Fruit fly (Drosophila melanogaster) Kc167 (cell line): ENCODE results near the gene CG14712.

Experiments used
- Myc ChIP-seq: fragments of >200 bp; optimal IDR thresholded peaks from 2 replicates; lab custom pipeline; 2017; ENCODE audit warnings: missing external identifiers
- Sin3A ChIP-seq: fragments of >200 bp; optimal IDR thresholded peaks from 2 replicates; lab custom pipeline; 2018; ENCODE audit warnings: missing external identifiers
- h ChIP-seq: fragments of >200 bp; optimal IDR thresholded peaks from 3 replicates; lab custom pipeline; 2018; ENCODE audit warnings: missing external identifiers
- insv ChIP-seq: fragments of >200 bp; optimal IDR thresholded peaks from 3 replicates; lab custom pipeline; 2018; ENCODE audit warnings: missing external identifiers
- psq ChIP-seq: fragments of >200 bp; optimal IDR thresholded peaks from 2 replicates; lab custom pipeline; 2017; ENCODE audit warnings: missing external identifiers
- ttk ChIP-seq: sonication (Bioruptor generic); optimal IDR thresholded peaks from 2 replicates; lab custom pipeline; 2017; ENCODE audit warnings: missing external identifiers

The CG14712 gene

dm6 chr3R:11614507-11614906 lies 14.1 kb upstream of the CG14712 start:
- TF ChIP-seq Sin3A (lab: Kevin White, UChicago) (no peak), h (no peak), psq (lab: Kevin White, UChicago) (no peak), ttk (lab: Kevin White, UChicago) (no peak), insv (no peak), Myc (lab: Kevin White, UChicago) (no peak)

dm6 chr3R:11615415-11616104 lies 13.0 kb upstream of the CG14712 start:
- TF ChIP-seq h (no peak), ttk (lab: Kevin White, UChicago) (no peak), psq (lab: Kevin White, UChicago) (no peak), Myc (lab: Kevin White, UChicago) (no peak), Sin3A (lab: Kevin White, UChicago) (no peak), insv (no peak)

DNA sequence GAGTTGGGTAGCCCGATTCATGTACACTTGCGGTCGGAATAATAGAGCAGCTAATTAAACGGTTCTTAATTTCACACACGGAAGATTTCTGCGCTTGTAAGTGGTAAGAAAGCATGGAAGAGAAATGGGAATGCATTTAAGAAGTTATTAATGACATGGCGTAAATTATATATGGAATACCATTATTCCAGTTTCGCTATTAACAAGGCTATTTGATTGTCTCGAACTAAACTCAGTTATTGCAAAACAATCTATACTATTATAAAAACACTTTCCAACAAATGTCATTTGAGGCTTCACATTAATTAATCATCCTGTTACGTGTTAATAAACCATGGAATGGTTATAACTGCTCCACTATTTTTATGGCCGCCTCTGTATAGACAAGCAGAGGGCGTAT lies 12.3 kb upstream of the CG14712 start:
- no peak for TF ChIP-seq Sin3A (lab: Kevin White, UChicago)
- TF ChIP-seq insv, result no peak
- no peak for TF ChIP-seq Myc (lab: Kevin White, UChicago)
- no peak for TF ChIP-seq psq (lab: Kevin White, UChicago)
- no peak for TF ChIP-seq h
- TF ChIP-seq ttk (lab: Kevin White, UChicago), result no peak

dm6 chr3R:11617363-11617762 lies 11.2 kb upstream of the CG14712 start:
- TF ChIP-seq ttk (lab: Kevin White, UChicago) (no peak), insv (no peak), h (no peak), Sin3A (lab: Kevin White, UChicago) (no peak), psq (lab: Kevin White, UChicago) (no peak), Myc (lab: Kevin White, UChicago) (no peak)

DNA sequence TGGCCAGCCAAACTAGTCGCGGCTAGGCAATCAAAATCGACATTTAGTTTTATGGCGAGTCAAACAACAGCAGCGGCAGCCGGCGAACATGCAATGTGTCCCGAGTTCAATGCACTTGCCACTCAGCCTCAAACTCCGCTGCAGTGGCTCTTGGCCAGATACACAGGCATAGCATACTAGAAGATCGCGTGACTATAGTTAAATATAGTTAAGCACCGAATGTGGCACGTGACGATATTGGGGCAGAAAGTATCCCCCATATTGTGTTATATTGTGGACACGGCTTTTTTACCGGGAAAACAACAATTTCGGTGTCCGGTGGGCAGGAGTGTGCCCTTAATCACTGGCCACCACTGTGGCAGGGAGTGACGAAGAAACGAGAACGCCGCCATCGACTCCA lies 10.7 kb upstream of the CG14712 start:
- TF ChIP-seq psq (lab: Kevin White, UChicago) (no peak), Sin3A (lab: Kevin White, UChicago) (no peak), ttk (lab: Kevin White, UChicago) (no peak), insv (no peak), Myc (lab: Kevin White, UChicago) (no peak), h (no peak)

DNA sequence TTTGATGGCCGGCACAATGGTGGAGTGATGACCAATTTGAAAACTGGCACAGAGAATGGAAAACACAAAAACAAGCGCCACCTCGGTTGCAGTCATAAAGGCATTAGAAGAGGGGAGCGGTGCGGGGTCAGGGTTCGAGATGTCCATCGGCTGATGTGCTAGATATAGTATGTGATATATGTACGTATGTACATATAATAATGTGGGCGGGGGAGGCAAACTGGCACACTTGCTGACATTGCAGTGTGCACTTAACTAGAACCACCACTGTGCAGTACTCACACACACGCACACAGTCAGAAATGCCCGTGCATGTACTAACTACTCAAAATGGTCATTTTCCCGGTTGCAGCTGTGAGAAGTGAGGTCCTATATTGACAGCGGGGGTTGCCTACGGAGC lies 9.7 kb upstream of the CG14712 start:
- TF ChIP-seq ttk (lab: Kevin White, UChicago), result no peak
- no peak for TF ChIP-seq Sin3A (lab: Kevin White, UChicago)
- no peak for TF ChIP-seq insv
- TF ChIP-seq h, result no peak
- no peak for TF ChIP-seq psq (lab: Kevin White, UChicago)
- no peak for TF ChIP-seq Myc (lab: Kevin White, UChicago)

- TF ChIP-seq h (no peak), insv (no peak), Myc (lab: Kevin White, UChicago) (no peak), Sin3A (lab: Kevin White, UChicago) (no peak), ttk (lab: Kevin White, UChicago) (no peak)
Measured at dm6 chr3R:11619709-11620409, 8.7 kb upstream of the CG14712 start, which contains the start of the genes Jupiter and CG14710. Gene Jupiter (minus strand): TSS chr3R:11619906. Gene CG14710 (plus strand): TSS chr3R:11620090.

- no peak for TF ChIP-seq Myc (lab: Kevin White, UChicago)
- no peak for TF ChIP-seq psq (lab: Kevin White, UChicago)
- TF ChIP-seq ttk (lab: Kevin White, UChicago), result no peak
- no peak for TF ChIP-seq h
- TF ChIP-seq Sin3A (lab: Kevin White, UChicago), result no peak
- TF ChIP-seq insv, result no peak
Measured at dm6 chr3R:11623025-11623424, 5.5 kb upstream of the CG14712 start, which contains the start of gene CG14711. Gene CG14711 (plus strand): TSS chr3R:11623339.

- TF ChIP-seq Myc (lab: Kevin White, UChicago) (no peak), h (no peak), Sin3A (lab: Kevin White, UChicago) (no peak), psq (lab: Kevin White, UChicago) (no peak), insv (no peak), ttk (lab: Kevin White, UChicago) (no peak)
Measured at dm6 chr3R:11625544-11625943, 3.0 kb upstream of the CG14712 start, which contains the start of gene Zaf1. Gene Zaf1 (minus strand): TSS chr3R:11625644.

- TF ChIP-seq Sin3A (lab: Kevin White, UChicago), result no peak
- TF ChIP-seq psq (lab: Kevin White, UChicago), result no peak
Measured at dm6 chr3R:11626571-11626970, 2.0 kb upstream of the CG14712 start, which contains the start of the genes CG6813 and CG18764. Gene CG6813 (minus strand): TSS chr3R:11626638. Gene CG18764 (plus strand): TSS chr3R:11626889.

DNA sequence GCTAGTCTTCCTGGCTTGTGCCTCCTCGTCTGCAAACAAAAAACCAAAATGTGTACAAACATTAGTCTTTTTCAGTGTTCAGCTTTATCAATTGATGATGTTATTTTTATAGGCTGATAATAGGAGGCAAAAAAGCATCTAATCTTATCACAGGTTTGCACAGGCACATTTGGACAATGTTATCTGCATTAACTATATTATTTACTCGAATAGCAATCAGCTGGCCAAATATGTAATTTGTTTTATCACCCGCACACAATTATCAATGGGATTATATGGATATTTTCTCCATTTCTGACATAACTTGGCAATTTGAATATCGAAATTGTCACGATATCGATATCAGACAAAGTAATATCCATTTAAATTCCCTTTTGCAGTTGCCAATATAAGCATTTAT lies 9.0 kb downstream of the CG14712 start:
- TF ChIP-seq Sin3A (lab: Kevin White, UChicago), result no peak
- TF ChIP-seq ttk (lab: Kevin White, UChicago), result no peak
- no peak for TF ChIP-seq Myc (lab: Kevin White, UChicago)
- TF ChIP-seq h, result no peak
- no peak for TF ChIP-seq psq (lab: Kevin White, UChicago)
- TF ChIP-seq insv, result no peak

DNA sequence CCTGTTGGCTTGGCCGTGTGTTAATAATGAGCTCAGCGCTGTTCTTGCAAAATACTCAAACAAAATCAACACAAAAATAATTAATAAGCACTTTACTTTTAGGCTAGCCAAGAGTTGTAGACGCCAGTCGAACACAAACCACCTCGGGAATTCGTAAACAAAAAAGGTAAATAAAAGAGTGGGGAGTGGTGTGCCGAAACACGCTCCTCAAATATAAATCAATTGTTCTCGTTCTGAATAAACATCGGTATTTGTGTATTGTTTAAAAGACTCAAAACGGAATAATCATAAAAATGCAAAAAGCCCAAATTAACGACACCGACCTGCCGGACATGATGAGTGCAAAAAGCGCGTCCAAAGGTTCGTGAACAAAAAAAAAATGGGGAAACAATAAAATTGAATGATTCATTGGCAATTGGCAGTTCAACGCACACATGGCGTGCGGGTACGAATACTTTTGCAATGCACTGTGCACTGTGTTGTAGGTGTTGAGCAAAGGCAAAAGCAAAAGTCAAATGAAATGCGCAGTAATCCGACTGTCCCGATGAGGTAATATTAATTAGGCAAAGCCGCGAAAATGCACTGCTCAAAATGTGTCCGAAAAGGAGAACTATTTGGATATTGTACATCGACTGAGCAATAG lies 11.5 kb downstream of the CG14712 start:
- TF ChIP-seq h, result no peak
- no peak for TF ChIP-seq Sin3A (lab: Kevin White, UChicago)
- TF ChIP-seq insv, result no peak
- no peak for TF ChIP-seq ttk (lab: Kevin White, UChicago)
- TF ChIP-seq psq (lab: Kevin White, UChicago), result no peak
- TF ChIP-seq Myc (lab: Kevin White, UChicago), result no peak
